Worm (Caenorhabditis elegans) whole organism, late embryonic: ENCODE measurements around the gene srj-19.
A peak's percentile ranks its signal among the peaks of the same experiment; 100 is the strongest.

Source experiments
- C08G9.2 ChIP-seq: sonication (generic microtip); optimal IDR thresholded peaks from 2 replicates; lab custom pipeline; 2016; ENCODE audit warnings: mild to moderate bottlenecking, missing genetic modification characterization, moderate library complexity, missing compliant biosample characterization
- K02D7.2 ChIP-seq: sonication (generic microtip); optimal IDR thresholded peaks from 2 replicates; lab custom pipeline; 2017; ENCODE audit warnings: mild to moderate bottlenecking, missing genetic modification characterization, missing compliant biosample characterization
- T23F11.4 ChIP-seq: fragments of 200-800 bp; sonication (Bioruptor generic); optimal IDR thresholded peaks from 2 replicates; lab custom pipeline; 2018; ENCODE audit warnings: mild to moderate bottlenecking, missing genetic modification characterization, missing compliant biosample characterization
- ama-1 ChIP-seq: fragments of 150-350 bp; optimal IDR thresholded peaks from 2 replicates; lab custom pipeline; 2014
- ceh-18 ChIP-seq: sonication (generic microtip); optimal IDR thresholded peaks from 2 replicates; lab custom pipeline; 2016; ENCODE audit warnings: missing genetic modification characterization, missing compliant biosample characterization
- ceh-2 ChIP-seq: sonication (generic microtip); optimal IDR thresholded peaks from 2 replicates; lab custom pipeline; 2016; ENCODE audit warnings: missing genotype, missing genetic modification characterization, missing compliant biosample characterization
- ceh-24 ChIP-seq: sonication (generic microtip); optimal IDR thresholded peaks from 2 replicates; lab custom pipeline; 2016; ENCODE audit warnings: mild to moderate bottlenecking, missing genetic modification characterization, missing compliant biosample characterization
- ceh-30 ChIP-seq: fragments of 150-350 bp; optimal IDR thresholded peaks from 2 replicates; lab custom pipeline; 2014; ENCODE audit warnings: missing biosample characterization, missing genetic modification characterization
- ceh-31 ChIP-seq: sonication (generic microtip); optimal IDR thresholded peaks from 2 replicates; lab custom pipeline; 2016; ENCODE audit warnings: missing genetic modification characterization, missing compliant biosample characterization
- ceh-34 ChIP-seq: sonication (generic microtip); optimal IDR thresholded peaks from 2 replicates; lab custom pipeline; 2016; ENCODE audit warnings: mild to moderate bottlenecking, missing genetic modification characterization, missing compliant biosample characterization
- ceh-45 ChIP-seq: fragments of 200-800 bp; sonication (Bioruptor generic); IDR thresholded peaks from 2 replicates; pipeline ENCODE4 v1.3.6; 2022; ENCODE audit warnings: missing genetic modification reagents, missing genetic modification characterization, missing compliant biosample characterization
- ceh-48 ChIP-seq: sonication (generic microtip); optimal IDR thresholded peaks from 2 replicates; lab custom pipeline; 2016; ENCODE audit warnings: missing genetic modification characterization, inconsistent platforms, missing compliant biosample characterization
- ceh-6 ChIP-seq: fragments of 200-800 bp; sonication (Bioruptor generic); optimal IDR thresholded peaks from 2 replicates; lab custom pipeline; 2018; ENCODE audit warnings: mild to moderate bottlenecking, missing genetic modification characterization, missing compliant biosample characterization
- dmd-4 ChIP-seq: sonication (generic microtip); optimal IDR thresholded peaks from 2 replicates; lab custom pipeline; 2016; ENCODE audit warnings: borderline replicate concordance, missing genetic modification characterization, missing compliant biosample characterization
- elt-2 ChIP-seq: sonication (generic microtip); optimal IDR thresholded peaks from 2 replicates; lab custom pipeline; 2016; ENCODE audit warnings: missing genetic modification reagents, missing genetic modification characterization, missing compliant biosample characterization
- ets-4 ChIP-seq: sonication (generic microtip); optimal IDR thresholded peaks from 2 replicates; lab custom pipeline; 2016; ENCODE audit warnings: missing genetic modification characterization, missing compliant biosample characterization
- eyg-1 ChIP-seq: sonication (generic microtip); optimal IDR thresholded peaks from 2 replicates; lab custom pipeline; 2016; ENCODE audit warnings: missing genotype, missing genetic modification characterization, missing compliant biosample characterization
- fax-1 ChIP-seq: sonication (generic microtip); optimal IDR thresholded peaks from 2 replicates; lab custom pipeline; 2016; ENCODE audit warnings: missing genotype, missing genetic modification characterization, missing compliant biosample characterization
- fkh-6 ChIP-seq: sonication (generic microtip); optimal IDR thresholded peaks from 2 replicates; lab custom pipeline; 2016; ENCODE audit warnings: missing genetic modification characterization, missing compliant biosample characterization
- gmeb-2 ChIP-seq: sonication (generic microtip); optimal IDR thresholded peaks from 2 replicates; lab custom pipeline; 2016; ENCODE audit warnings: missing genetic modification characterization, inconsistent platforms, missing compliant biosample characterization
- hlh-13 ChIP-seq: fragments of 200-800 bp; sonication (Bioruptor generic); optimal IDR thresholded peaks from 2 replicates; lab custom pipeline; 2018; ENCODE audit warnings: mild to moderate bottlenecking, missing genetic modification characterization, missing compliant biosample characterization
- hlh-30 ChIP-seq: sonication (generic microtip); optimal IDR thresholded peaks from 2 replicates; lab custom pipeline; 2017; ENCODE audit warnings: antibody characterized with exemption, missing genetic modification characterization, missing compliant biosample characterization; ENCODE audit not compliant: insufficient read depth
- mec-3 ChIP-seq: sonication (generic microtip); optimal IDR thresholded peaks from 2 replicates; lab custom pipeline; 2016; ENCODE audit warnings: borderline replicate concordance, missing genetic modification characterization, missing compliant biosample characterization
- nfya-1 ChIP-seq: sonication (generic microtip); optimal IDR thresholded peaks from 2 replicates; lab custom pipeline; 2017; ENCODE audit warnings: missing genetic modification characterization, mild to moderate bottlenecking, missing compliant biosample characterization, antibody characterized with exemption, moderate library complexity
- nhr-11 ChIP-seq: fragments of 150-350 bp; optimal IDR thresholded peaks from 2 replicates; lab custom pipeline; 2014; ENCODE audit warnings: missing biosample characterization, missing genetic modification characterization
- npax-4 ChIP-seq: sonication (generic microtip); optimal IDR thresholded peaks from 2 replicates; lab custom pipeline; 2016; ENCODE audit warnings: missing genetic modification characterization, missing compliant biosample characterization
- odd-2 ChIP-seq: sonication (generic microtip); optimal IDR thresholded peaks from 2 replicates; lab custom pipeline; 2017; ENCODE audit warnings: antibody characterized with exemption, mild to moderate bottlenecking, missing genetic modification characterization, missing compliant biosample characterization
- pat-9 ChIP-seq: fragments of 200-800 bp; sonication (Bioruptor generic); optimal IDR thresholded peaks from 2 replicates; lab custom pipeline; 2018; ENCODE audit warnings: mild to moderate bottlenecking, missing genetic modification characterization, moderate library complexity, missing compliant biosample characterization
- pax-1 ChIP-seq: fragments of 150-350 bp; optimal IDR thresholded peaks from 2 replicates; lab custom pipeline; 2014; ENCODE audit warnings: missing biosample characterization, missing genetic modification characterization
- pha-2 ChIP-seq: sonication (generic microtip); optimal IDR thresholded peaks from 2 replicates; lab custom pipeline; 2017; ENCODE audit warnings: mild to moderate bottlenecking, missing genetic modification characterization, missing compliant biosample characterization
- pha-4 ChIP-seq: fragments of 150-350 bp; optimal IDR thresholded peaks from 2 replicates; lab custom pipeline; 2018; ENCODE audit warnings: missing biosample characterization, missing genetic modification reagents, missing genetic modification characterization
- pqm-1 ChIP-seq: sonication (generic microtip); optimal IDR thresholded peaks from 2 replicates; lab custom pipeline; 2016; ENCODE audit warnings: missing genetic modification characterization, missing compliant biosample characterization
- sdc-2 ChIP-seq: sonication (generic microtip); optimal IDR thresholded peaks from 2 replicates; lab custom pipeline; 2016; ENCODE audit warnings: missing genotype, missing genetic modification characterization, missing compliant biosample characterization
- tbx-7 ChIP-seq: sonication (generic microtip); optimal IDR thresholded peaks from 2 replicates; lab custom pipeline; 2016; ENCODE audit warnings: missing genotype, missing genetic modification characterization, missing compliant biosample characterization
- ttx-3 ChIP-seq: sonication (generic microtip); optimal IDR thresholded peaks from 2 replicates; lab custom pipeline; 2016; ENCODE audit warnings: missing genetic modification reagents, missing genetic modification characterization, missing compliant biosample characterization
- unc-42 ChIP-seq: sonication (generic microtip); optimal IDR thresholded peaks from 2 replicates; lab custom pipeline; 2016; ENCODE audit warnings: missing genotype, missing genetic modification characterization, missing compliant biosample characterization
- unc-55 ChIP-seq: sonication (generic microtip); optimal IDR thresholded peaks from 2 replicates; lab custom pipeline; 2017; ENCODE audit warnings: missing biosample characterization, missing genetic modification reagents, missing genetic modification characterization
- zip-5 ChIP-seq: sonication (generic microtip); optimal IDR thresholded peaks from 2 replicates; lab custom pipeline; 2016; ENCODE audit warnings: missing genetic modification characterization, missing compliant biosample characterization

Gene srj-19

DNA sequence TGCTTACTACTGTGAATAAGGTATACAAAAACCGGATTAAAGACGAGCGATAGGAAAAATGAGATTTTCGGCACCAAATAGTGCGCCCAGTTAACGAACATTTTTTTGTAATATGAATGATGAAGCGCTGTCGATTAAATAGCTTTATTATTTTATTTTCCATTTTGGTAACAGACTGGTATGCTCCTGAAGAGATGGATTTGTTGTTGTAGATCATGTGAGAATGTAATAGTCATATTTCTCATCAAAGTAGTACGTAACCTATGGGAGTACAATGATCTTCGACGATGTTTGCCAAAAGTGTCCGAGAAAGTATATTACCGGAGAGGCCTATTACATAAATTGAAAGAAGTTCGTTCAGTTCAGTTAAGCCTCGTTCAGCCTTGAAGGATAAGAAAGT is at the start of gene srj-19:
Gene srj-19, minus strand, starts transcription at position 101 of the 400 bp plus-strand sequence.
- TF ChIP-seq fkh-6 (tag; lab: Kevin White, UChicago) (no peak), sdc-2 (no peak), ceh-18 (tag; lab: Kevin White, UChicago) (no peak), pat-9 (tag; lab: Kevin White, UChicago) (no peak), pha-2 (tag; lab: Kevin White, UChicago) (no peak), pqm-1 (tag; lab: Kevin White, UChicago) (no peak), ama-1 (lab: Kevin White, UChicago) (no peak), ceh-2 (tag; lab: Kevin White, UChicago) (no peak), ceh-6 (no peak), ceh-31 (tag; lab: Kevin White, UChicago) (no peak), unc-42 (tag; lab: Kevin White, UChicago) (no peak), hlh-13 (GFP tag; lab: Kevin White, UChicago) (no peak), unc-55 (no peak)

DNA sequence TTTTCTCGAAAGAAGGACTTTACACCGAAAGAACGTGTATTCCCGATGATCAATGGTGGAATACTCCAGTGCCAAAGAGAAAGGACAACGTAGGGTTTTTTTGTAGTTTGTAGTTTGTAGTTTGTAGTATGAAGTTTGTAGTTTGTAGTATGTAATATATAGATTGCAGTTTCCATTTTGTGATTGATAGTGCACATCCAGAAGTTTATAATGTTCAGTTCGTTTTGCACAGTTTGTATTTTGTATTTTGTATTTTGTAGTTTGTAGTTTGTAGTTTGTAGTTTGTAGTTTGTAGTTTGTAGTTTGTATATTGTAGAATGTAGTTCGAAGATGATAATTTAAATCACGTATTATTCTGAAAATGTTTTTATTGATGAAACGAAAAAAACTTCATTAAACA is 47.0 kb upstream of the srj-19 start:
- TF ChIP-seq C08G9.2 (tag; lab: Kevin White, UChicago) (no peak), sdc-2 (no peak), ceh-48 (tag; lab: Kevin White, UChicago) (no peak), pqm-1 (tag; lab: Kevin White, UChicago) (no peak), ets-4 (tag; lab: Kevin White, UChicago) (no peak), odd-2 (tag; lab: Kevin White, UChicago) (no peak), hlh-13 (GFP tag; lab: Kevin White, UChicago) (no peak), npax-4 (tag; lab: Kevin White, UChicago) (no peak), ceh-34 (tag; lab: Kevin White, UChicago) (no peak), nfya-1 (tag; lab: Kevin White, UChicago) (no peak), gmeb-2 (no peak), ceh-6 (no peak), pax-1 (no peak)
- TF ChIP-seq, all 69 proteins: peak for 0

DNA sequence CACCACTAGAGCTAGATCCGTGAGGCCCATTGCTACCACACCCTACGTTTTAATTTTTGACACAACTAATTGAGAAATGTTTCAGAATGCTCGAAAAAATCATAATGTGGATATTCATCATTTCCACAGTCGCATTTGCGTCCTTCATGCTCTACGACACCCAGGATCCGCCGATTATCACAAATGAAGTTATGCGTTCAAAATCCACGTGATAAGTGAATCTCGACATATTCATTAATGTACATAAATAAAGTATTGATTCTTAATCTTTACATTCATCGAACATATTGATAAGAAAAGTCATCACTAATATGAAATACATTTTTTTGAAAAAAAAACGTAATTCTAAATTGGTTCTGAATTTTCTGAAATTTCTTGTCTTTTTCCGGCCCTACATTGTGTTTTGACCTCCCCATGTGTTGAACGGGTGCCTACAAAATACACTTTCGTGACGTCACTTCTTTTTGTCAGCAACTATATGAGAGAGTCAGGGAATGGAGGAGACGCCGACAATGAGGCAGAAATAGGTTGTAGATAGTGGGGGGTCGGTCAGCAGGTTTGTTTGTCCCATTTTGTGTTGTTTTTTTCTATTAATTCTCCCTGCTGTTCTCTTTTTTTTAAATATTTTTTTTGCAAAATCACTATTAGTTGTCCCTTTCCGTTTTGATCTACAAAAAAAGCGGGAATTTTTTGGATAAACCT is 44.6 kb upstream of the srj-19 start, which contains the start of gene F53E10.1:
Gene F53E10.1, plus strand, starts transcription at position 325 of the 702 bp plus-strand sequence.
- TF ChIP-seq K02D7.2 (tag; lab: Kevin White, UChicago), result no peak
- TF ChIP-seq elt-2 (tag; lab: Kevin White, UChicago), result peak; percentile 10
- TF ChIP-seq, all 69 proteins: peak for 1

DNA sequence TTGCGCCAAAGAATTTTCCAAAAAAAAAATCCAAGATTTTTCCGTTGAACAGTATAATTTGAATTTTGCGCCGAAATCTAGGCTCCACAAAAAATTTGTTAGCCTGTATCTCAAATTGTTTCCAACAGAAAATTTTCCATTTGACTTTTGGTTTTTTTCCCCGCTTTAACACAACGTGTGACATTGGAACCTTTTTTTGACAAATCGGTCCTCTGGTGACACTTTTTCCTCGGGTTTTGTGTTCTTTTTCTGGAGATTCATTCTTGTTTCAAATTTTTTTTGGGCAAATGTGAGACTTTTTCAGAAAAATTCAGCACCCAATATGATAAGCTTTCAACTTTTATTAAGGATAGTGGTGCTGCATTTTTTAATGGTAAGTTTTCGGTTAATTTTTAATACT is 37.8 kb upstream of the srj-19 start, which contains the start of gene acr-17:
Gene acr-17, plus strand, starts transcription at position 301 of the 400 bp plus-strand sequence.
- TF ChIP-seq T23F11.4 (GFP tag; lab: Kevin White, UChicago), result no peak
- no peak for TF ChIP-seq pha-2 (tag; lab: Kevin White, UChicago)
- TF ChIP-seq hlh-30 (tag; lab: Kevin White, UChicago), result no peak
- no peak for TF ChIP-seq ceh-45 (GFP tag; lab: Robert Waterston, UW)
- TF ChIP-seq hlh-13 (GFP tag; lab: Kevin White, UChicago), result no peak
- no peak for TF ChIP-seq tbx-7 (tag; lab: Kevin White, UChicago)
- no peak for TF ChIP-seq fax-1
- no peak for TF ChIP-seq eyg-1 (tag; lab: Kevin White, UChicago)
- no peak for TF ChIP-seq mec-3
- no peak for TF ChIP-seq pha-4 (tag; lab: Kevin White, UChicago)
- TF ChIP-seq dmd-4, result no peak
- TF ChIP-seq zip-5, result no peak
- no peak for TF ChIP-seq ceh-30 (tag; lab: Kevin White, UChicago)
- no peak for TF ChIP-seq ets-4 (tag; lab: Kevin White, UChicago)
- no peak for TF ChIP-seq ttx-3
- TF ChIP-seq nhr-11 (tag; lab: Kevin White, UChicago), result no peak
- TF ChIP-seq ceh-24 (tag; lab: Kevin White, UChicago), result no peak
- TF ChIP-seq fkh-6 (tag; lab: Kevin White, UChicago), result no peak
- TF ChIP-seq, all 69 proteins: peak for 0
